Worm (Caenorhabditis elegans): ENCODE measurements around the gene znf-593.

ce11 chrIII:11947527-11947926, 29.0 kb upstream of the znf-593 start:
- TF ChIP-seq duxl-1 (tag; optimal IDR thresholded peaks at IDR 0.05; ENCODE audit: poor library complexity) (no peak), unc-62 (GFP tag; optimal IDR thresholded peaks at IDR 0.05 in 1 of 2) (no peak), unc-62 (tag; optimal IDR thresholded peaks at IDR 0.05) (no peak), ZK546.5 (tag; optimal IDR thresholded peaks at IDR 0.05) (no peak), ama-1 (optimal IDR thresholded peaks at IDR 0.05) (no peak), nhr-28 (tag; optimal IDR thresholded peaks at IDR 0.05) (peak; percentile 87), aha-1 (tag) (no peak), nhr-77 (tag; optimal IDR thresholded peaks at IDR 0.05) (no peak), ctbp-1 (GFP tag; IDR thresholded peaks at IDR 0.05) (no peak), ces-1 (GFP tag; optimal IDR thresholded peaks at IDR 0.05) (no peak), nhr-6 (tag; optimal IDR thresholded peaks at IDR 0.05) (peak; percentile 69), ceh-44 (GFP tag; IDR thresholded peaks at IDR 0.05) (no peak)
